Fruit fly (Drosophila melanogaster): ENCODE data around the gene CG15019.

DNA sequence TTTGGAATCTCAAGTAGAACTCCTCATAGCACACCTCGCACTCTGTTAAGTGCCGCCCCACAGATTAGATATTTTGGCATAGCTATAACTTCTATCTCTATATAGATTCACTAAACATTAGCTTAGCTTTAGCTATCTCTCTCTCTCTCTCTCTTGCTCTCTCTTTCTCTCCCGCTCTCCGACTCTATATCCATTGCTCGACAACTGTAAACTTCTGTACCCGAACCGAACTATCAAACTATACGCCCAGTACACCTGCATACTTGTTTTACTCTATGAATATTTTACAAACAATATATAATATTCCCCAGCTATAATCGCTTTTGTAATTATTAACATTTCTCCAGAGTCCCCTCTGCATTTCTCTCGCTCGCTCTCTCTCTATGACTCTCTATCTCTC lies 24.5 kb upstream of the CG15019 start:
- no peak for TF ChIP-seq ovo (GFP tag; optimal IDR thresholded peaks at IDR 0.05)
- no peak for TF ChIP-seq CG5204 (GFP tag; optimal IDR thresholded peaks at IDR 0.05)
- TF ChIP-seq cic (GFP tag; optimal IDR thresholded peaks at IDR 0.05), result no peak
- TF ChIP-seq Hr96 (GFP tag; optimal IDR thresholded peaks at IDR 0.05), result no peak
- no peak for TF ChIP-seq CG11617 (GFP tag; optimal IDR thresholded peaks at IDR 0.05)
- no peak for TF ChIP-seq kay (GFP tag; ENCODE audit: borderline replicate concordance)
- TF ChIP-seq Mnt (GFP tag; optimal IDR thresholded peaks at IDR 0.05), result no peak
- TF ChIP-seq CG1620 (GFP tag; optimal IDR thresholded peaks at IDR 0.05), result no peak
- no peak for TF ChIP-seq cnc (optimal IDR thresholded peaks at IDR 0.05)
- no peak for TF ChIP-seq tj (GFP tag; optimal IDR thresholded peaks at IDR 0.05)

Data from whole organism, adult.